Worm (Caenorhabditis elegans) whole organism, mixed stage, embryonic: ENCODE results near the gene T27E7.4.

Source experiments
- nhr-237 ChIP-seq: fragments of 150-350 bp; optimal IDR thresholded peaks from 2 replicates; lab custom pipeline; 2014; ENCODE audit warnings: missing biosample characterization, missing genetic modification characterization
- unc-39 ChIP-seq: fragments of 150-350 bp; optimal IDR thresholded peaks from 2 replicates; lab custom pipeline; 2014; ENCODE audit warnings: missing biosample characterization, missing genetic modification characterization

DNA sequence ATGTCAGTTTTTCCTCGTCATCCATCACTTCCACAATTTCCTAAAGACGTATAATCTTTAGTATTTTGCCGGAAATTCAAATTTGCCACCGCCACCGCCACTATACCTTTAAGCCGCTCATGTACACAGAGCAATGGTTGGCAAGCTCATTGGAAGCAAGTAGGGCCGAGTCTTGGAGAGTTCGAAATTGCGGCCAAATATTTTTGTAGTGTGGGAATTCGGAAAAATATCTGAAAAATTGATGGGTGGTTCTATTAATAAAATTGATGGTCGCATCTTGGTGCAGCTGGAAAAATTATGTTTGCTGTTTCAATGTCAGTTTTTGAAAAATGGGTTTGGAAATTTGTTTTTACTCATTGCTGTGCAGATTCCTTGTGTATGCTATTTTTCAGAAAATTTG, 36.8 kb upstream of the T27E7.4 start:
- TF ChIP-seq unc-39 (tag; lab: Kevin White, UChicago), result no peak
- no peak for TF ChIP-seq nhr-237 (tag; lab: Kevin White, UChicago)
